Worm (Caenorhabditis elegans) whole organism, L2 larva: ENCODE results near the gene pph-4.1.
A peak's percentile ranks its signal among the peaks of the same experiment; 100 is the strongest.

ENCODE experiments used
- aly-2 ChIP-seq: fragments of 150-350 bp; optimal IDR thresholded peaks from 2 replicates; lab custom pipeline; 2014; ENCODE audit warnings: missing biosample characterization, missing genetic modification characterization
- blmp-1 ChIP-seq: sonication (generic microtip); optimal IDR thresholded peaks from 2 replicates; lab custom pipeline; 2017; ENCODE audit warnings: missing genetic modification characterization, mild to moderate bottlenecking, missing compliant biosample characterization, antibody characterized with exemption, moderate library complexity; ENCODE audit not compliant: insufficient read depth
- fos-1 ChIP-seq: fragments of 150-350 bp; optimal IDR thresholded peaks from 2 replicates; lab custom pipeline; 2014; ENCODE audit warnings: missing biosample characterization, missing genetic modification characterization
- nhr-23 ChIP-seq: fragments of 150-350 bp; optimal IDR thresholded peaks from 2 replicates; lab custom pipeline; 2014; ENCODE audit warnings: missing biosample characterization, missing genetic modification reagents, missing genetic modification characterization
- nhr-6 ChIP-seq: fragments of 150-350 bp; optimal IDR thresholded peaks from 2 replicates; lab custom pipeline; 2014; ENCODE audit warnings: missing biosample characterization, missing genetic modification characterization

ce11 chrIII:12318794-12319193 lies 32.3 kb downstream of the pph-4.1 start, which contains the start of gene Y75B8A.28:
- TF ChIP-seq fos-1 (tag; lab: Kevin White, UChicago) (peak; percentile 100), nhr-23 (tag; lab: Kevin White, UChicago) (no peak), nhr-6 (tag; lab: Kevin White, UChicago) (no peak), aly-2 (tag; lab: Kevin White, UChicago) (no peak), blmp-1 (no peak)
